Worm (Caenorhabditis elegans) whole organism, L3 larva: ENCODE measurements around the gene col-3.

Experiments used
- aly-2 ChIP-seq: fragments of 150-350 bp; optimal IDR thresholded peaks from 2 replicates; lab custom pipeline; 2014; ENCODE audit warnings: missing biosample characterization, missing genetic modification characterization
- ceh-28 ChIP-seq: fragments of 150-350 bp; optimal IDR thresholded peaks from 2 replicates; lab custom pipeline; 2014; ENCODE audit warnings: missing biosample characterization, missing genetic modification reagents, missing genetic modification characterization
- ceh-82 ChIP-seq: fragments of 150-350 bp; optimal IDR thresholded peaks from 2 replicates; lab custom pipeline; 2014; ENCODE audit warnings: missing biosample characterization, missing genetic modification characterization
- ceh-9 ChIP-seq: sonication (generic microtip); optimal IDR thresholded peaks from 2 replicates; lab custom pipeline; 2018; ENCODE audit warnings: missing biosample characterization, missing genetic modification characterization
- daf-12 ChIP-seq: fragments of 150-350 bp; optimal IDR thresholded peaks from 2 replicates; lab custom pipeline; 2014; ENCODE audit warnings: missing biosample characterization, missing genetic modification reagents, missing genetic modification characterization
- egl-5 ChIP-seq: fragments of 150-350 bp; optimal IDR thresholded peaks from 2 replicates; lab custom pipeline; 2017; ENCODE audit warnings: missing biosample characterization, missing genetic modification reagents, missing genetic modification characterization, inconsistent platforms
- elt-1 ChIP-seq: fragments of 150-350 bp; optimal IDR thresholded peaks from 2 replicates; lab custom pipeline; 2014; ENCODE audit warnings: missing biosample characterization, missing genetic modification characterization
- elt-2 ChIP-seq: sonication (generic microtip); optimal IDR thresholded peaks from 2 replicates; lab custom pipeline; 2016; ENCODE audit warnings: missing genetic modification reagents, mild to moderate bottlenecking, missing genetic modification characterization, missing compliant biosample characterization
- elt-3 ChIP-seq, 3 experiments: fragments of 150-350 bp in 1 of 3; sonication (generic microtip) in 2 of 3; optimal IDR thresholded peaks; 2 replicates in 2 of 3; 4 replicates in 1 of 3; lab custom pipeline; 2014 to 2017; ENCODE audit warnings: missing biosample characterization in 3 of 3, missing genetic modification characterization in 3 of 3
- fkh-10 ChIP-seq: sonication (generic microtip); optimal IDR thresholded peaks from 2 replicates; lab custom pipeline; 2017; ENCODE audit warnings: missing biosample characterization, missing genetic modification reagents, missing genetic modification characterization
- fkh-2 ChIP-seq: fragments of 150-350 bp; optimal IDR thresholded peaks from 2 replicates; lab custom pipeline; 2014; ENCODE audit warnings: missing biosample characterization, missing genetic modification reagents, missing genetic modification characterization
- jun-1 ChIP-seq: fragments of 150-350 bp; optimal IDR thresholded peaks from 2 replicates; lab custom pipeline; 2014; ENCODE audit warnings: missing biosample characterization, missing genetic modification reagents, missing genetic modification characterization
- lin-39 ChIP-seq: fragments of 150-350 bp; optimal IDR thresholded peaks from 2 replicates; lab custom pipeline; 2018; ENCODE audit warnings: missing biosample characterization, missing genetic modification reagents, missing genetic modification characterization
- lsy-12 ChIP-seq: sonication (generic microtip); optimal IDR thresholded peaks from 2 replicates; lab custom pipeline; 2016; ENCODE audit warnings: mild to moderate bottlenecking, missing genetic modification characterization, missing compliant biosample characterization
- mdl-1 ChIP-seq: fragments of 150-350 bp; optimal IDR thresholded peaks from 2 replicates; lab custom pipeline; 2014; ENCODE audit warnings: missing biosample characterization, missing genetic modification characterization
- mml-1 ChIP-seq: fragments of 150-350 bp; sonication (generic microtip); optimal IDR thresholded peaks from 3 replicates; lab custom pipeline; 2014; ENCODE audit warnings: missing biosample characterization, missing genetic modification characterization
- nfya-1 ChIP-seq: sonication (generic microtip); optimal IDR thresholded peaks from 2 replicates; lab custom pipeline; 2017; ENCODE audit warnings: missing genetic modification characterization, mild to moderate bottlenecking, missing compliant biosample characterization, antibody characterized with exemption, moderate library complexity; ENCODE audit not compliant: insufficient read depth
- nhr-23 ChIP-seq: fragments of 150-350 bp; optimal IDR thresholded peaks from 2 replicates; lab custom pipeline; 2014; ENCODE audit warnings: missing biosample characterization, missing genetic modification reagents, missing genetic modification characterization
- nhr-28 ChIP-seq: fragments of 150-350 bp; optimal IDR thresholded peaks from 2 replicates; lab custom pipeline; 2014; ENCODE audit warnings: missing biosample characterization, missing genetic modification characterization
- nhr-67 ChIP-seq: fragments of 150-350 bp; optimal IDR thresholded peaks from 2 replicates; lab custom pipeline; 2014; ENCODE audit warnings: missing biosample characterization, missing genetic modification characterization
- nhr-76 ChIP-seq: fragments of 150-350 bp; sonication (generic microtip); optimal IDR thresholded peaks from 5 replicates; lab custom pipeline; 2014; ENCODE audit warnings: missing biosample characterization, missing genetic modification characterization
- nhr-77 ChIP-seq: fragments of 150-350 bp; optimal IDR thresholded peaks from 2 replicates; lab custom pipeline; 2014; ENCODE audit warnings: missing biosample characterization, missing genetic modification characterization
- pha-4 ChIP-seq: fragments of 150-350 bp; optimal IDR thresholded peaks from 2 replicates; lab custom pipeline; 2014; ENCODE audit warnings: missing biosample characterization, missing genetic modification reagents, missing genetic modification characterization
- pqm-1 ChIP-seq: fragments of 150-350 bp; optimal IDR thresholded peaks from 2 replicates; lab custom pipeline; 2017; ENCODE audit warnings: missing biosample characterization, missing genetic modification characterization, inconsistent platforms
- snpc-4 ChIP-seq: fragments of 150-350 bp; optimal IDR thresholded peaks from 2 replicates; lab custom pipeline; 2014; ENCODE audit warnings: missing biosample characterization, missing genetic modification characterization
- tbx-2 ChIP-seq: sonication (generic microtip); optimal IDR thresholded peaks from 2 replicates; lab custom pipeline; 2016; ENCODE audit warnings: mild to moderate bottlenecking, missing genetic modification characterization, missing compliant biosample characterization
- ztf-11 ChIP-seq: fragments of 150-350 bp; optimal IDR thresholded peaks from 2 replicates; lab custom pipeline; 2014; ENCODE audit warnings: missing biosample characterization, missing genetic modification characterization
- ztf-4 ChIP-seq: fragments of 150-350 bp; optimal IDR thresholded peaks from 2 replicates; lab custom pipeline; 2014; ENCODE audit warnings: missing biosample characterization, missing genetic modification characterization

Gene col-3

ce11 chrIV:8830591-8830990 is 6.0 kb downstream of the col-3 start, which contains the start of gene T28C6.8 (continued):
- TF ChIP-seq egl-5 (tag; lab: Kevin White, UChicago) (no peak), fkh-10 (GFP tag; lab: Kevin White, UChicago) (no peak), ztf-4 (tag; lab: Kevin White, UChicago) (no peak)
- TF ChIP-seq, all 47 proteins: peak for 8

DNA sequence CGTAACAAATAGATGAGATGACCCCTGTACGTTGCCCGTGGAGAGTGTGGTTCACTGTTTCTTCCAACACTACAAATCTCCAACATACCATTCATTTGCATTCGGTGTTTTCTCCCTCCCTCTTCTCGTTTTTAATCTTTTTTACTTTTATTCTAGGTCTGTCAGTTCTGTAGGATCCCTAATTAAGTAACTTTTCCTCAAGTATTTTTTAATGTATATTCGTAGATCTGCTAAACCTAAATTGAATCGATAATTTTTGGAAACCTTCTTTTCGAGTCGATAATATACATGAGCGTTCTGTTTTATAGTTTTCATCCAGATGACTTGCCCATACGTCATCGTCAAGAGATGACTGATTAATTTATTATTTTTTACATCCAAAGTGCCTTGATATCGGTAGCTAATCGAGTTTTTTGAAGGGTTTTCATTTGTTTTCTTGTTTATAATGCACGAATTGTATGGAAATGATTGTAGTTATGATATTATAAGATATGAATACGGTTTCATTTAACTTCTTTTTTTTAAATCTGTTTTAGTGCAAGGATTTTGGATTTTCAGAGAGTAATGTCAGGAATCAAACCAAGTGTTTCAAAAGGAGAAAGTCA is 15.7 kb downstream of the col-3 start, which contains the start of the genes T28C6.11 and T11B7.1:
T28C6.11 (minus strand) TSS at position 101 of the 605 bp plus-strand sequence.
T11B7.1 (plus strand) TSS at position 555 of the 605 bp plus-strand sequence.
- TF ChIP-seq lin-39 (tag; lab: Kevin White, UChicago): no peak
- no peak for TF ChIP-seq nhr-23 (tag; lab: Kevin White, UChicago)
- no peak for TF ChIP-seq elt-2 (tag; lab: Kevin White, UChicago)
- TF ChIP-seq lsy-12: no peak
- TF ChIP-seq nhr-77 (tag; lab: Kevin White, UChicago): no peak
- TF ChIP-seq nhr-67 (tag; lab: Kevin White, UChicago): no peak

DNA sequence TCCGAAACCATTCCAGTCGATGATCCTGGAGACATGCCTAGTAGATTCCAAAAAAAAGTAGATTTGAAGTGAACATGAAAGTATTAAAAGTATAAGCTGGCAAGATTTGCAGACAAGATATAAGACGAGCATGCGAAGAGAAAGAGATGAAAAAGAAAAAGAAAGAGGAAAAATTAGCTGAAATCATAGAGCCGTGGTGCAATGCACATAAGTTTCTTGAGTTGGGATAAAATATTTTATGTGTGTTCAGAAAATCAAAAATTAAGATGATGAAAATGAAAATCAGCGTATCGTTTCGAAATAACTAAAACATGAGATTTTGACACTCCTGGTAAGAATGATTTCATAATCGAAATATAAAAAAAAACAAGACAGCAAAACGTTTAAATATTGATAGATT is 19.9 kb downstream of the col-3 start, which contains the start of gene T11B7.2:
T11B7.2 (minus strand) TSS at position 101 of the 400 bp plus-strand sequence.
- TF ChIP-seq mml-1: no peak
- TF ChIP-seq lin-39 (tag; lab: Kevin White, UChicago): no peak
- TF ChIP-seq pha-4 (tag; lab: Kevin White, UChicago): no peak
- no peak for TF ChIP-seq mdl-1 (tag; lab: Kevin White, UChicago)

DNA sequence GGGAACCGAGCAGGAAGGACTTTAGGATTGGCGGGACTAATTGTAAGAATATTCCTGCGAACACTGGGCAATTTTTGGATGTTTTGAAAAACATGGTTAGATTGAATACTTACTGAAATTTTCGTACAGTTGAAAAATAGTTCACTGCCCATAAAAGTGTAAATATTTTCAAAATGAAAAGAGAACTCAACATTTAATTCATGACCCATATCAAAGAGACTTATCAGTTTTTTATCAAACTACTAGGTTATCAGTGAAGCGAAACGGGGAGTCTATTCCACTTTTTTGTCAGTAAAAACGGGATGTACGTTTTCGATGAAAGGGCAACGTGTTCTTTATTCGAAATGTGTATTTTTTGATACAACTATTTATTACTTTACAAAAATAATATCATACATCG is 21.3 kb downstream of the col-3 start:
- TF ChIP-seq pqm-1 (tag; lab: Kevin White, UChicago) (peak; percentile 55), elt-1 (tag; lab: Kevin White, UChicago) (no peak), elt-2 (tag; lab: Kevin White, UChicago) (peak; percentile 81), jun-1 (tag; lab: Kevin White, UChicago) (peak; percentile 4), pha-4 (tag; lab: Kevin White, UChicago) (peak; percentile 23), ceh-82 (tag; lab: Kevin White, UChicago) (no peak), lsy-12 (no peak)

DNA sequence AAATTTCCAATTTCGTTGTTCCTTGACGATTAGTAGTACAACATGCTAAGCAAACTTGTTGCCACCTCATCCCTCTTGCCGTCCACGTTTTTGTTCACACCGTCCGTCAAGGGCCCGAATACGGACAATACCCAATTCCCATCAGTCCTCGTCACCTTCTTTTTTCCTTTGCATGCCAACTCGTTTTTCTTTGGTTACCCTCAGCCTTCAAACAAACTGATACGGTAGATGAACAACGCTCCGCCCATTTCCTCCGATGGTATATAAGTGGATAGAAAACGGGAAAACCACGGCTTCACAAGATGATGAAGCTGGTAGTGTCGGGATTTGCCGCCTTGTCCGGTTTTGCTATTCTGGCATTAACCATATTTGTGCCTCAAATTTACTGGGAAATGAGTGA is 23.3 kb downstream of the col-3 start, which contains the start of gene col-118:
col-118 (plus strand) TSS at position 301 of the 400 bp plus-strand sequence.
- no peak for TF ChIP-seq fkh-2 (tag; lab: Kevin White, UChicago)
- no peak for TF ChIP-seq nfya-1 (tag; lab: Kevin White, UChicago)
- TF ChIP-seq elt-2 (tag; lab: Kevin White, UChicago): no peak
- no peak for TF ChIP-seq daf-12
- TF ChIP-seq nhr-28 (tag; lab: Kevin White, UChicago): no peak
- no peak for TF ChIP-seq mdl-1 (tag; lab: Kevin White, UChicago)
- no peak for TF ChIP-seq elt-3 (tag; optimal IDR thresholded peaks at IDR 0.05; lab: Kevin White, UChicago)
- TF ChIP-seq pha-4 (tag; lab: Kevin White, UChicago): no peak
- no peak for TF ChIP-seq aly-2 (tag; lab: Kevin White, UChicago)
- TF ChIP-seq nhr-76 (tag; lab: Kevin White, UChicago): no peak
- no peak for TF ChIP-seq ceh-9 (tag; lab: Kevin White, UChicago)
- TF ChIP-seq, all 47 proteins: peak for 0

DNA sequence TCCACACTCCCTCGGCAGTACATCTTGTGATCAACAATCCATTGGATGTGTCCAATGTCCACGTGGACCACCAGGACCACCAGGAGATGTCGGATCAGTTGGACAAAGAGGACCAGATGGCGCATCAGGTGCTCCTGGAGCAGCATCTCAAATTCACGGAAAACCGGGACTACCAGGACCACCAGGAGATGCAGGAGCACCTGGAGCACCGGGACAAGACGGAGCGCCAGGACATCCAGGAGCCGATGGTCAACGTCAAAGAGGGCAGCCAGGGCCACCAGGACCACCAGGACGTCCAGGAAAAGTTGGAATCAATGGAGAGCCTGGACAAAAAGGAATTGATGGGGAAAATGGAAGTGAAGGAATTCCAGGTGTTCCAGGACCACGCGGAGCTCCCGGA is 24.4 kb downstream of the col-3 start:
- TF ChIP-seq nhr-28 (tag; lab: Kevin White, UChicago): no peak
- no peak for TF ChIP-seq nhr-23 (tag; lab: Kevin White, UChicago)
- TF ChIP-seq ceh-82 (tag; lab: Kevin White, UChicago): no peak
- TF ChIP-seq snpc-4: no peak
- no peak for TF ChIP-seq jun-1 (tag; lab: Kevin White, UChicago)
- no peak for TF ChIP-seq tbx-2 (tag; lab: Kevin White, UChicago)
- no peak for TF ChIP-seq ztf-11
- TF ChIP-seq nhr-76 (tag; lab: Kevin White, UChicago): no peak
- TF ChIP-seq elt-2 (tag; lab: Kevin White, UChicago): no peak
- no peak for TF ChIP-seq ceh-28 (tag; lab: Kevin White, UChicago)
- no peak for TF ChIP-seq lin-39 (tag; lab: Kevin White, UChicago)
- TF ChIP-seq, all 47 proteins: peak for 0
